Fruit fly (Drosophila melanogaster): ENCODE results near the gene frc.

The frc gene

dm6 chr3L:17403268-17403667 is 29.7 kb downstream of the frc start:
- TF ChIP-seq CG2199 (GFP tag; IDR thresholded peaks at IDR 0.05) (0 out of 3 replicates have a peak, but pooled peaks have one; percentile 44), BEAF-32 (GFP tag; optimal IDR thresholded peaks at IDR 0.05) (peak; percentile 35), HLH4C (GFP tag; IDR thresholded peaks at IDR 0.05; ENCODE audit: partially characterized antibody) (peak; percentile 33; the same call in 1 of the 3 replicates), Dad (GFP tag; optimal IDR thresholded peaks at IDR 0.05) (no peak), chinmo (GFP tag; IDR thresholded peaks at IDR 0.05; ENCODE audit: partially characterized antibody) (0 out of 4 replicates have a peak, but pooled peaks have one; percentile 47), Scr (GFP tag; IDR thresholded peaks at IDR 0.05; ENCODE audit: partially characterized antibody) (peak; percentile 54), crol (GFP tag; IDR thresholded peaks at IDR 0.05) (peak; percentile 55), CG3065 (GFP tag; optimal IDR thresholded peaks at IDR 0.05) (no peak), D19B (GFP tag; optimal IDR thresholded peaks at IDR 0.05) (no peak), unc-4 (GFP tag; IDR thresholded peaks at IDR 0.05; ENCODE audit: partially characterized antibody) (0 out of 2 replicates have a peak, but pooled peaks have one; percentile 35), her (GFP tag; optimal IDR thresholded peaks at IDR 0.05) (no peak), amos (GFP tag; IDR thresholded peaks at IDR 0.05; ENCODE audit: partially characterized antibody) (peak; percentile 43; the same call in 1 of the 2 replicates), CG13287 (GFP tag; IDR thresholded peaks at IDR 0.05; ENCODE audit: partially characterized antibody) (peak; percentile 37; the same call in 1 of the 2 replicates), hb (GFP tag; IDR thresholded peaks at IDR 0.05; ENCODE audit: partially characterized antibody) (0 out of 3 replicates have a peak, but pooled peaks have one; percentile 48), Dll (GFP tag; IDR thresholded peaks at IDR 0.05; ENCODE audit: partially characterized antibody) (peak; percentile 54; the same call in 1 of the 4 replicates), CG8388 (GFP tag; optimal IDR thresholded peaks at IDR 0.05) (no peak), CG6791 (GFP tag; IDR thresholded peaks at IDR 0.05; ENCODE audit: partially characterized antibody) (0 out of 3 replicates have a peak, but pooled peaks have one; percentile 56)

dm6 chr3L:17402399-17402798 is 30.6 kb downstream of the frc start:
- TF ChIP-seq tap (tag; optimal IDR thresholded peaks at IDR 0.05) (no peak), Rx (GFP tag; IDR thresholded peaks at IDR 0.05) (no peak), CG7928 (GFP tag; optimal IDR thresholded peaks at IDR 0.05) (no peak), Ets65A (GFP tag) (peak; percentile 91), Bgb (GFP tag; IDR thresholded peaks at IDR 0.05; ENCODE audit: partially characterized antibody) (no peak), dimm (GFP tag; IDR thresholded peaks at IDR 0.05) (0 out of 2 replicates have a peak, but pooled peaks have one; percentile 12), CG8388 (GFP tag; optimal IDR thresholded peaks at IDR 0.05) (peak; percentile 65)

- TF ChIP-seq Doc3 (GFP tag; IDR thresholded peaks at IDR 0.05; ENCODE audit: partially characterized antibody) (no peak), CG14050 (GFP tag; IDR thresholded peaks at IDR 0.05) (no peak), CG11456 (GFP tag; IDR thresholded peaks at IDR 0.05) (0 out of 3 replicates have a peak, but pooled peaks have one; percentile 3), Med (GFP tag) (peak; percentile 63), Ets65A (GFP tag) (peak; percentile 83), crol (GFP tag; IDR thresholded peaks at IDR 0.05) (peak; percentile 34; the same call in 1 of the 2 replicates), sr (GFP tag; IDR thresholded peaks at IDR 0.05) (0 out of 3 replicates have a peak, but pooled peaks have one; percentile 9), kay (GFP tag; optimal IDR thresholded peaks at IDR 0.05) (no peak), CG2120 (GFP tag; optimal IDR thresholded peaks at IDR 0.05) (no peak), chinmo (GFP tag; IDR thresholded peaks at IDR 0.05; ENCODE audit: partially characterized antibody) (0 out of 4 replicates have a peak, but pooled peaks have one; percentile 25), CG9876 (GFP tag; optimal IDR thresholded peaks at IDR 0.05) (no peak), CG4820 (GFP tag; optimal IDR thresholded peaks at IDR 0.05) (no peak), tap (tag; optimal IDR thresholded peaks at IDR 0.05) (no peak), CG6175 (GFP tag; IDR thresholded peaks at IDR 0.05) (0 out of 3 replicates have a peak, but pooled peaks have one; percentile 21), sug (tag; optimal IDR thresholded peaks at IDR 0.05) (no peak), Meics (GFP tag; optimal IDR thresholded peaks at IDR 0.05) (no peak)
These were observed 31.6 kb downstream of the frc start for dm6 chr3L:17401411-17401810.
